Worm (Caenorhabditis elegans) whole organism, young adult: ENCODE results near the gene dyf-19.

Experiments used
- B0035.1 ChIP-seq: sonication (generic microtip); optimal IDR thresholded peaks from 2 replicates; lab custom pipeline; 2016; ENCODE audit warnings: missing genetic modification characterization, mild to moderate bottlenecking, missing compliant biosample characterization, missing genotype, missing genetic modification reagents
- B0261.1 ChIP-seq: sonication (generic microtip); optimal IDR thresholded peaks from 2 replicates; lab custom pipeline; 2016; ENCODE audit warnings: mild to moderate bottlenecking, missing genetic modification characterization, moderate library complexity, missing compliant biosample characterization
- B0336.3 ChIP-seq: fragments of 200-800 bp; sonication (Bioruptor generic); IDR thresholded peaks from 2 replicates; pipeline ENCODE4 v1.3.6; 2022; ENCODE audit warnings: missing genetic modification characterization, missing compliant biosample characterization
- F33H1.4 ChIP-seq: fragments of 200-800 bp; sonication (Bioruptor generic); IDR thresholded peaks from 2 replicates; pipeline ENCODE4 v1.3.6; 2022; ENCODE audit warnings: missing genetic modification reagents, missing genetic modification characterization, missing compliant biosample characterization
- F39B2.1 ChIP-seq: fragments of 200-800 bp; sonication (Bioruptor generic); IDR thresholded peaks from 2 replicates; pipeline ENCODE4 v1.3.6; 2022; ENCODE audit warnings: missing genetic modification reagents, missing genetic modification characterization, missing compliant biosample characterization
- F52B5.7 ChIP-seq: sonication (generic microtip); optimal IDR thresholded peaks from 2 replicates; lab custom pipeline; 2016; ENCODE audit warnings: mild to moderate bottlenecking, missing genetic modification characterization, missing compliant biosample characterization
- F57A8.1 ChIP-seq: fragments of 200-800 bp; sonication (Bioruptor generic); optimal IDR thresholded peaks from 2 replicates; lab custom pipeline; 2018; ENCODE audit warnings: mild to moderate bottlenecking, missing genetic modification characterization, moderate library complexity, missing compliant biosample characterization
- akir-1 ChIP-seq: fragments of 200-800 bp; sonication (Bioruptor generic); optimal IDR thresholded peaks from 2 replicates; lab custom pipeline; 2018; ENCODE audit warnings: mild to moderate bottlenecking, missing genetic modification characterization, moderate library complexity, missing compliant biosample characterization
- aptf-3 ChIP-seq: fragments of 200-800 bp; sonication (Bioruptor generic); IDR thresholded peaks from 2 replicates; pipeline ENCODE4 v1.3.6; 2022; ENCODE audit warnings: missing genetic modification characterization, missing compliant biosample characterization
- athp-1 ChIP-seq: sonication (generic microtip); optimal IDR thresholded peaks from 2 replicates; lab custom pipeline; 2017; ENCODE audit warnings: mild to moderate bottlenecking, missing genetic modification characterization, missing compliant biosample characterization
- attf-5 ChIP-seq: fragments of 200-800 bp; sonication (Bioruptor generic); optimal IDR thresholded peaks from 2 replicates; lab custom pipeline; 2018; ENCODE audit warnings: mild to moderate bottlenecking, missing genetic modification characterization, missing compliant biosample characterization
- bed-2 ChIP-seq: fragments of 200-800 bp; sonication (Bioruptor generic); IDR thresholded peaks from 2 replicates; pipeline ENCODE4 v1.3.6; 2022; ENCODE audit warnings: missing genetic modification reagents, missing genetic modification characterization, missing compliant biosample characterization
- ccch-3 ChIP-seq: fragments of 200-800 bp; sonication (Bioruptor generic); optimal IDR thresholded peaks from 2 replicates; lab custom pipeline; 2018; ENCODE audit warnings: mild to moderate bottlenecking, missing genetic modification characterization, missing compliant biosample characterization
- ceh-27 ChIP-seq: fragments of 200-800 bp; sonication (Bioruptor generic); optimal IDR thresholded peaks from 2 replicates; lab custom pipeline; 2018; ENCODE audit warnings: mild to moderate bottlenecking, missing genetic modification characterization, moderate library complexity, missing compliant biosample characterization
- ceh-58 ChIP-seq: fragments of 200-800 bp; sonication (Bioruptor generic); IDR thresholded peaks from 2 replicates; pipeline ENCODE4 v1.3.6; 2022; ENCODE audit warnings: missing genetic modification characterization, missing compliant biosample characterization
- chd-7 ChIP-seq: sonication (generic microtip); optimal IDR thresholded peaks from 2 replicates; lab custom pipeline; 2016; ENCODE audit warnings: mild to moderate bottlenecking, missing genetic modification characterization, moderate library complexity, missing compliant biosample characterization
- efl-1 ChIP-seq: fragments of 150-350 bp; optimal IDR thresholded peaks from 2 replicates; lab custom pipeline; 2014; ENCODE audit warnings: missing biosample characterization, missing genetic modification reagents, missing genetic modification characterization
- egl-44 ChIP-seq: fragments of 200-800 bp; sonication (Bioruptor generic); IDR thresholded peaks from 2 replicates; pipeline ENCODE4 v1.3.6; 2022; ENCODE audit warnings: missing genetic modification reagents, missing genetic modification characterization, missing compliant biosample characterization
- egrh-3 ChIP-seq: fragments of 200-800 bp; sonication (Bioruptor generic); IDR thresholded peaks from 2 replicates; pipeline ENCODE4 v1.3.6; 2022; ENCODE audit warnings: missing genetic modification reagents, missing genetic modification characterization, missing compliant biosample characterization
- ekl-4 ChIP-seq: fragments of 200-800 bp; sonication (Bioruptor generic); IDR thresholded peaks from 2 replicates; pipeline ENCODE4 v1.3.6; 2022; ENCODE audit warnings: missing genetic modification reagents, missing genetic modification characterization, missing compliant biosample characterization
- gei-17 ChIP-seq: fragments of 200-800 bp; sonication (Bioruptor generic); optimal IDR thresholded peaks from 2 replicates; lab custom pipeline; 2018; ENCODE audit warnings: mild to moderate bottlenecking, missing genetic modification characterization, missing compliant biosample characterization
- hlh-26 ChIP-seq: fragments of 200-800 bp; sonication (Bioruptor generic); conservative IDR thresholded peaks from 2 replicates; pipeline ENCODE4 v1.3.6; 2022; ENCODE audit warnings: missing genetic modification reagents, missing genetic modification characterization, missing compliant biosample characterization
- hmg-20 ChIP-seq: fragments of 200-800 bp; sonication (Bioruptor generic); IDR thresholded peaks from 2 replicates; pipeline ENCODE4 v1.3.6; 2022; ENCODE audit warnings: missing genetic modification reagents, missing genetic modification characterization, missing compliant biosample characterization
- lag-1 ChIP-seq: fragments of 200-800 bp; sonication (Bioruptor generic); IDR thresholded peaks from 2 replicates; pipeline ENCODE4 v1.3.6; 2022; ENCODE audit warnings: missing genetic modification reagents, missing genetic modification characterization, missing compliant biosample characterization
- let-607 ChIP-seq, 2 experiments: fragments of 200-800 bp in 1 of 2; sonication (Bioruptor generic) in 1 of 2; sonication (generic microtip) in 1 of 2; optimal IDR thresholded peaks; 2 replicates each; lab custom pipeline; 2016 to 2018; ENCODE audit warnings: mild to moderate bottlenecking in 2 of 2, missing compliant biosample characterization in 2 of 2, missing genetic modification characterization in 2 of 2, moderate library complexity in 2 of 2, missing genotype in 1 of 2
- lsl-1 ChIP-seq: fragments of 200-800 bp; sonication (Bioruptor generic); optimal IDR thresholded peaks from 2 replicates; lab custom pipeline; 2018; ENCODE audit warnings: mild to moderate bottlenecking, missing genetic modification characterization, moderate library complexity, missing compliant biosample characterization
- madf-10 ChIP-seq: sonication (generic microtip); optimal IDR thresholded peaks from 2 replicates; lab custom pipeline; 2016; ENCODE audit warnings: mild to moderate bottlenecking, missing genetic modification characterization, missing compliant biosample characterization
- mel-28 ChIP-seq: sonication (generic microtip); optimal IDR thresholded peaks from 2 replicates; lab custom pipeline; 2016; ENCODE audit warnings: borderline replicate concordance, mild to moderate bottlenecking, missing genetic modification characterization, missing compliant biosample characterization
- mes-4 ChIP-seq: sonication (generic microtip); optimal IDR thresholded peaks from 2 replicates; lab custom pipeline; 2016; ENCODE audit warnings: missing genotype, missing genetic modification characterization, missing compliant biosample characterization
- mxl-1 ChIP-seq: sonication (generic microtip); optimal IDR thresholded peaks from 2 replicates; lab custom pipeline; 2016; ENCODE audit warnings: missing genetic modification characterization, missing compliant biosample characterization
- nfya-2 ChIP-seq: fragments of 200-800 bp; sonication (Bioruptor generic); IDR thresholded peaks from 2 replicates; pipeline ENCODE4 v1.3.6; 2022; ENCODE audit warnings: missing genetic modification reagents, missing genetic modification characterization, missing compliant biosample characterization
- nfyb-1 ChIP-seq: fragments of 200-800 bp; sonication (Bioruptor generic); IDR thresholded peaks from 2 replicates; pipeline ENCODE4 v1.3.6; 2022; ENCODE audit warnings: missing genetic modification reagents, missing genetic modification characterization, missing compliant biosample characterization
- pha-4 ChIP-seq: fragments of 150-350 bp; sonication (generic microtip); optimal IDR thresholded peaks from 2 replicates; lab custom pipeline; 2014; ENCODE audit warnings: missing biosample characterization, missing genetic modification reagents, missing genetic modification characterization
- rpc-1 ChIP-seq, 2 experiments: fragments of 150-350 bp in 1 of 2; sonication (generic microtip) in 1 of 2; optimal IDR thresholded peaks; 2 replicates each; lab custom pipeline; 2014 to 2018; ENCODE audit warnings: missing biosample characterization in 1 of 2, missing genetic modification characterization in 1 of 2, missing genetic modification reagents in 1 of 2, missing genotype in 1 of 2
- snpc-1.3 ChIP-seq: sonication (generic microtip); optimal IDR thresholded peaks from 2 replicates; lab custom pipeline; 2017; ENCODE audit warnings: missing genetic modification characterization, mild to moderate bottlenecking, missing compliant biosample characterization, antibody characterized with exemption, moderate library complexity, missing genotype, missing genetic modification reagents; ENCODE audit not compliant: insufficient read depth
- tlf-1 ChIP-seq: fragments of 200-800 bp; sonication (Bioruptor generic); optimal IDR thresholded peaks from 2 replicates; lab custom pipeline; 2018; ENCODE audit warnings: mild to moderate bottlenecking, missing genetic modification characterization, missing compliant biosample characterization
- unc-130 ChIP-seq: sonication (generic microtip); optimal IDR thresholded peaks from 2 replicates; lab custom pipeline; 2016; ENCODE audit warnings: missing genetic modification reagents, missing genetic modification characterization, missing compliant biosample characterization
- zfh-2 ChIP-seq: fragments of 200-800 bp; sonication (Bioruptor generic); conservative IDR thresholded peaks from 2 replicates; pipeline ENCODE4 v1.3.6; 2022; ENCODE audit warnings: missing genetic modification reagents, missing genetic modification characterization, missing compliant biosample characterization
- ztf-22 ChIP-seq: fragments of 200-800 bp; sonication (Bioruptor generic); optimal IDR thresholded peaks from 2 replicates; lab custom pipeline; 2018; ENCODE audit warnings: mild to moderate bottlenecking, missing genetic modification characterization, moderate library complexity, missing compliant biosample characterization
- ztf-28 ChIP-seq: fragments of 200-800 bp; sonication (Bioruptor generic); IDR thresholded peaks from 2 replicates; pipeline ENCODE4 v1.3.6; 2022; ENCODE audit warnings: missing genetic modification reagents, missing genetic modification characterization, missing compliant biosample characterization

dyf-19 gene

DNA sequence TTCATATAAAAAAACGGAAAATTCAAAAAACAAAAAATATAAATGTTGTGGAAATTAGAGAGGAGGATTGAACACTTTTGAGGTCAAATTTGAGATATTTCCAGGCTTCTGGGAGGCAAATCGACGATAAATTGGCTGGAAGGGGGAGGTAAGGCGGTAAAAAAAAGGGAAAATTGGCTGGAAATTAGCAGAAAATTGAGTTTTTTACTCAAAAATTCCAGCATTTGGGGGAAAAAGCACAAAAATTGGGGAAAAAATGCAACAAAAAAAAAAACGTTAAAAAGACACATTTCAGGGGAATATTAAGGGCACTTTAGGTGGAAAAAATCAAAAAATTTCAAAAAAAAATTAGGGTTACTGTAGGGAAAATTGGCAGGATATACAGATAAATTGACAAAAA lies 9.3 kb downstream of the dyf-19 start (continued):
- TF ChIP-seq tlf-1 (GFP tag; lab: Kevin White, UChicago) (no peak), B0336.3 (GFP tag; lab: Robert Waterston, UW) (no peak)
- TF ChIP-seq, all 124 proteins: peak for 0

DNA sequence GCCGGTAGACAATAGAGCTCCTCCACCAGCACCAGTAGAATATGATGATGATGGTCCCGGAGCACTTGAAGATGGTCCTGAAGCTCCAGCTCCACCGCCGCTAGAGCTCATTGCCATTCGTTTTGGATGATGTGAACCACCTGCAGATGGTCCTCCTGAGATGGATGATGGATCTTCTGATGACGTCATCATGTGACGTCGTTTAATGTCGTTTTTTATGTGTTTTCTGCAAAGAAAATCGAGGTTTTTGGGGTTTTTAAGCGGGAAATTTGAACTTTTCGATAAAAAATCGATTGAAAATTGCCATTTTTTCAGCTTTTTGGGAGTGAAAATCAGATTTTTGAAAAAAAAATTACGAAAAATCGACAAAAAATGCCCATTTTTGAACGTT lies 11.3 kb downstream of the dyf-19 start:
- peak; percentile 36; the same call in 1 of the 2 replicates for TF ChIP-seq F39B2.1
- TF ChIP-seq gei-17 (GFP tag; lab: Kevin White, UChicago), result no peak

DNA sequence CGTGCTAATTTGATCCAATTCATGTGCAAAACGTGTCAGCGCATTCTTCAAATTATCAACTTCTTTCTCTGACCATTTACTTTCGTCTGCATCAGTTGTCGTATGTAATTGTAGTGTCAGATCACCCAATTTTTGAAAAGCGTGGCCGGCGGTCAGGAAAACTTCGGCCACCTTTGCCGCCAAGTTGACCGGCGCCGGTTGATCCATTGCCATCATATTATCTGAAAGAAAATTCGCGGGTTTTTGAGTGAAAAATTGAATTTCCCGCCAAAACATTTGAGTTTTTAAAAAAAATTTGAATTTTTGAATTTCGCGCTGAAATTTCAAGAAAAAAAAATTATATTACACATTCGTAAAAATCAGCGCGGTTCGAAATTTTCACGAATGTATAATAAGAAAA lies 13.0 kb downstream of the dyf-19 start:
- TF ChIP-seq mxl-1 (no peak), mes-4 (tag; lab: Kevin White, UChicago) (no peak), ceh-58 (GFP tag; lab: Robert Waterston, UW) (0 out of 2 replicates have a peak, but pooled peaks have one; percentile 43), nfya-2 (GFP tag; lab: Robert Waterston, UW) (no peak)

DNA sequence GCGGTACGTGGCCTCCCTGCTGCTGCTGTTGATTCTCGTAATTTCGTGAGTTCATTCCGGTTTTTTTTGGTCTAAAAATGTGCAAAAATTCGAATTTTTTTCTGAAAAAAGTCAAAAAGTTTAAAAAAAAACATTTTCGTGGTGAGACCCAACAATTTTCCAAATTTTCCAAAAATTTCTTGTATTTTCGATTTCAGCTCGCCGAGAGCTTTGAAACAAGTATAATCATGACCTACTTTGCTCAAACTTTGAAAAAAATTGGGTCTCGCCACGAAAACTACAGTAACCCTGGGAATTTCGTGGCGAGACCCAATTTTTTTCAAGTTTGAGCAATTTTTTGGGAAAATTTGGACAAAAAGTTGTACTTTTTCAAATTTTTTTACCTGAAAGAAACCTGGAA lies 16.0 kb downstream of the dyf-19 start, which contains the start of gene Y43F8C.6:
Y43F8C.6 (minus strand) TSS at position 101 of the 400 bp plus-strand sequence.
- TF ChIP-seq ztf-28 (GFP tag; lab: Robert Waterston, UW) (no peak), ceh-58 (GFP tag; lab: Robert Waterston, UW) (no peak), egrh-3 (GFP tag; lab: Robert Waterston, UW) (no peak), F33H1.4 (GFP tag; lab: Robert Waterston, UW) (peak; percentile 46)
- TF ChIP-seq, all 124 proteins: peak for 1

DNA sequence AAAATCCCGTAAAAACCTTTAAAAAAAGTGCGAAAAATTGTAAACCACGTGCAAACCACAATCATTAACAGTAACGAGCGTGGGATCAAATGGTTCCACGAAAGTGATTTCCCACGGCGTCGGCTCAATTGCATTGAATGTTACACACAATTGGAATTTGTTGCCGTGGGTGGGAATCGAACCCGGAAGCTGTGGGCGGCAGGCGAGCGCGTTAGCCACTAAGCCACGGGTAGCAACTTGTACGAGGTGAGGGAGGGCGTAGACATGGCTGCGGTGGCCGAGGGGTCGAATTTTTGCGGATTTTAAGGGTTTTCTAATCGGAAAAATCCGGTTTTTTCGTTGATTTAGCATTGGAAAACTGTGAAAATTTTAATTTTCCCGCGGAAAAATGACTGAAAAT lies 18.2 kb downstream of the dyf-19 start:
- peak; percentile 85 for TF ChIP-seq madf-10 (tag; lab: Kevin White, UChicago)
- TF ChIP-seq let-607 (tag; optimal IDR thresholded peaks at IDR 0.05; lab: Kevin White, UChicago), result peak; percentile 72 to 74
- TF ChIP-seq hlh-26 (GFP tag; lab: Robert Waterston, UW), result no peak
- peak; percentile 52 for TF ChIP-seq mel-28 (tag; lab: Kevin White, UChicago)
- peak; percentile 90; the same call in 1 of the 2 replicates for TF ChIP-seq aptf-3
- TF ChIP-seq F52B5.7 (tag; lab: Kevin White, UChicago), result peak; percentile 94
- no peak for TF ChIP-seq F57A8.1 (GFP tag; lab: Kevin White, UChicago)
- peak; percentile 88 for TF ChIP-seq unc-130 (GFP tag; lab: Kevin White, UChicago)
- TF ChIP-seq egl-44 (GFP tag; lab: Robert Waterston, UW), result peak; percentile 92
- TF ChIP-seq akir-1 (GFP tag; lab: Kevin White, UChicago), result no peak
- TF ChIP-seq attf-5 (GFP tag; lab: Kevin White, UChicago), result peak; percentile 76
- peak; percentile 93 for TF ChIP-seq chd-7 (tag; lab: Kevin White, UChicago)
- TF ChIP-seq nfyb-1 (GFP tag; lab: Robert Waterston, UW), result peak; percentile 96
- TF ChIP-seq ztf-22 (GFP tag; lab: Kevin White, UChicago), result peak; percentile 72
- TF ChIP-seq snpc-1.3, result peak; percentile 94
- TF ChIP-seq tlf-1 (GFP tag; lab: Kevin White, UChicago), result no peak
- TF ChIP-seq ceh-27, result peak; percentile 91
- TF ChIP-seq B0261.1 (tag; lab: Kevin White, UChicago), result peak; percentile 98
- peak; percentile 93 for TF ChIP-seq athp-1 (tag; lab: Kevin White, UChicago)
- peak; percentile 93 for TF ChIP-seq B0336.3 (GFP tag; lab: Robert Waterston, UW)
- no peak for TF ChIP-seq pha-4 (tag; lab: Kevin White, UChicago)
- peak; percentile 89 for TF ChIP-seq lag-1
- 0 out of 2 replicates have a peak, but pooled peaks have one; percentile 38 for TF ChIP-seq F39B2.1
- peak; percentile 77 for TF ChIP-seq lsl-1 (GFP tag; lab: Kevin White, UChicago)
- TF ChIP-seq efl-1 (GFP tag; lab: Kevin White, UChicago), result peak; percentile 27
- peak; percentile 86 for TF ChIP-seq mxl-1
- 0 out of 2 replicates have a peak, but pooled peaks have one; percentile 63 for TF ChIP-seq bed-2 (GFP tag; lab: Robert Waterston, UW)
- peak; percentile 90 for TF ChIP-seq rpc-1 (optimal IDR thresholded peaks at IDR 0.05; lab: Kevin White, UChicago)
- peak; percentile 86 for TF ChIP-seq rpc-1 (tag; optimal IDR thresholded peaks at IDR 0.05; lab: Kevin White, UChicago)
- TF ChIP-seq ekl-4 (GFP tag; lab: Robert Waterston, UW), result no peak; the same call in 1 of the 2 replicates
- TF ChIP-seq hmg-20 (GFP tag; lab: Robert Waterston, UW), result peak; percentile 89
- peak; percentile 77 for TF ChIP-seq B0035.1
- peak; percentile 94 for TF ChIP-seq zfh-2
- TF ChIP-seq ccch-3, result no peak
